Worm (Caenorhabditis elegans) whole organism, early embryonic: ENCODE data around the gene dct-11.

Experiments used
- F13C5.2 ChIP-seq: sonication (generic microtip); optimal IDR thresholded peaks from 2 replicates; lab custom pipeline; 2017; ENCODE audit warnings: mild to moderate bottlenecking, missing genetic modification characterization, inconsistent platforms, missing compliant biosample characterization
- ama-1 ChIP-seq: fragments of 150-350 bp; optimal IDR thresholded peaks from 2 replicates; lab custom pipeline; 2014
- sea-1 ChIP-seq: fragments of 200-800 bp; sonication (Bioruptor generic); conservative IDR thresholded peaks from 2 replicates; pipeline ENCODE4 v1.3.6; 2022; ENCODE audit warnings: missing genetic modification characterization, missing compliant biosample characterization
- tbx-11 ChIP-seq: fragments of 200-800 bp; sonication (Bioruptor generic); IDR thresholded peaks from 2 replicates; pipeline ENCODE4 v1.3.6; 2022; ENCODE audit warnings: missing genetic modification characterization, missing compliant biosample characterization

DNA sequence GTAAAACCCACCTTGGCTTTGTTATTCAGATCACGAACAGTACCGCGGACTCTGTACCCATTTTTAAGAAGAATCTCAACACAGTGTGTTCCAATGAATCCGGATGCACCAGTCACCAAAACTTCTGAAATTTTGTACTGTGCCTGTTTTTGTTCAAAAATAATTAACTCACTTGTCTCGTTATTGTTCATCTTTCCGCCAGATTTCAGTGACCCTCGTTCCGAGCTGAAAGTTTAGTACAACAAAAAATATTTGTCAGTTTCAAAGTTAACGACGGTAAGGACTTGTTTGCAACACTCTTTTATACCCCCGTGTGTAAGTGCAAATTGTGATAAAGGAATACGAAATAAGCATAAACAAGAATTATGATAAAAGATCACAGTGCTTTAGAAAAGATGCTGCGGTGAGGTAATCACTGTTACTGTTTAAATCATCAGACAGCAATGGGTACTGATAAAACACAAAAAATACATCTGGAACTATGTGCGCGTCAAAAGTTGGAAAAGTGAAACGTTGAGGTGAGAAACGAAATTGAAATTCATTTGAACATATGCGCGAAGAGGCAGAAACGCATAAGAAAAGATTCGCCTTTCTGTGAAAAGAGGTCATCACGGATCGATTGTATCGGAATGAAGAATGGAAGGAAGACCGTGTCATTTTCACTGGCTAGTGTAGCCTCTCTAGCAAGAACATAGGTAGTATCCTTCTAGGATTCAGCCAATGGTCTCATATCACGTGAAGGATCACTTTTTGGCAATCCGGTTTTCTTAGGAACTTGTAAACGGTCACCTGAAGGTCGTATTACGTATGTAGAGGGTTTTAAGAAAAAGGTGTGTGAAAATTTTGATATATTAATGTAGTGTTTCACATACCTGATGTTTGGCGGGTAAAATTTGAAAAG is 4.7 kb downstream of the dct-11 start, which contains the start of gene F13D11.4:
- TF ChIP-seq ama-1 (lab: Kevin White, UChicago) (no peak), sea-1 (GFP tag; lab: Robert Waterston, UW) (no peak), F13C5.2 (tag; lab: Kevin White, UChicago) (no peak), tbx-11 (GFP tag; lab: Robert Waterston, UW) (no peak)
